Worm (Caenorhabditis elegans) whole organism, L3 larva: ENCODE results near the gene Y60A3A.24.
A peak's percentile ranks its signal among the peaks of the same experiment; 100 is the strongest.
"Not testable (repeated sequence)": the region's sequence is repeated elsewhere in the genome, so short reads cannot be mapped to it uniquely, and the experiment has no call there.

Experiments
- ZK546.5 ChIP-seq: sonication (generic microtip); optimal IDR thresholded peaks from 2 replicates; lab custom pipeline; 2017; ENCODE audit warnings: missing biosample characterization, missing genetic modification characterization
- aly-2 ChIP-seq: fragments of 150-350 bp; optimal IDR thresholded peaks from 2 replicates; lab custom pipeline; 2014; ENCODE audit warnings: missing biosample characterization, missing genetic modification characterization
- ama-1 ChIP-seq: fragments of 150-350 bp; optimal IDR thresholded peaks from 2 replicates; lab custom pipeline; 2018
- ceh-16 ChIP-seq: sonication (generic microtip); optimal IDR thresholded peaks from 2 replicates; lab custom pipeline; 2017; ENCODE audit warnings: missing biosample characterization, missing genetic modification characterization
- ceh-28 ChIP-seq: fragments of 150-350 bp; optimal IDR thresholded peaks from 2 replicates; lab custom pipeline; 2014; ENCODE audit warnings: missing biosample characterization, missing genetic modification reagents, missing genetic modification characterization
- elt-2 ChIP-seq: sonication (generic microtip); optimal IDR thresholded peaks from 2 replicates; lab custom pipeline; 2016; ENCODE audit warnings: missing genetic modification reagents, mild to moderate bottlenecking, missing genetic modification characterization, missing compliant biosample characterization
- eor-1 ChIP-seq, 2 experiments: fragments of 150-350 bp; optimal IDR thresholded peaks; 2 replicates each; lab custom pipeline; 2014 to 2018; ENCODE audit warnings: missing biosample characterization in 2 of 2, missing genetic modification characterization in 2 of 2
- fkh-2 ChIP-seq: fragments of 150-350 bp; optimal IDR thresholded peaks from 2 replicates; lab custom pipeline; 2014; ENCODE audit warnings: missing biosample characterization, missing genetic modification reagents, missing genetic modification characterization
- fos-1 ChIP-seq: fragments of 150-350 bp; optimal IDR thresholded peaks from 2 replicates; lab custom pipeline; 2014; ENCODE audit warnings: missing biosample characterization, missing genetic modification characterization
- hmg-11 ChIP-seq: sonication (generic microtip); optimal IDR thresholded peaks from 2 replicates; lab custom pipeline; 2016; ENCODE audit warnings: missing genetic modification characterization, missing compliant biosample characterization
- jun-1 ChIP-seq: fragments of 150-350 bp; optimal IDR thresholded peaks from 2 replicates; lab custom pipeline; 2014; ENCODE audit warnings: missing biosample characterization, missing genetic modification reagents, missing genetic modification characterization
- lin-15B ChIP-seq: fragments of 150-350 bp; optimal IDR thresholded peaks from 2 replicates; lab custom pipeline; 2014; ENCODE audit warnings: missing biosample characterization, missing genetic modification characterization
- lin-39 ChIP-seq: fragments of 150-350 bp; optimal IDR thresholded peaks from 2 replicates; lab custom pipeline; 2018; ENCODE audit warnings: missing biosample characterization, missing genetic modification reagents, missing genetic modification characterization
- lsy-12 ChIP-seq: sonication (generic microtip); optimal IDR thresholded peaks from 2 replicates; lab custom pipeline; 2016; ENCODE audit warnings: mild to moderate bottlenecking, missing genetic modification characterization, missing compliant biosample characterization
- mdl-1 ChIP-seq: fragments of 150-350 bp; optimal IDR thresholded peaks from 2 replicates; lab custom pipeline; 2014; ENCODE audit warnings: missing biosample characterization, missing genetic modification characterization
- mml-1 ChIP-seq: fragments of 150-350 bp; sonication (generic microtip); optimal IDR thresholded peaks from 3 replicates; lab custom pipeline; 2014; ENCODE audit warnings: missing biosample characterization, missing genetic modification characterization
- nfya-1 ChIP-seq: sonication (generic microtip); optimal IDR thresholded peaks from 2 replicates; lab custom pipeline; 2017; ENCODE audit warnings: missing genetic modification characterization, mild to moderate bottlenecking, missing compliant biosample characterization, antibody characterized with exemption, moderate library complexity; ENCODE audit not compliant: insufficient read depth
- nhr-12 ChIP-seq: fragments of 150-350 bp; optimal IDR thresholded peaks from 2 replicates; lab custom pipeline; 2014; ENCODE audit warnings: missing biosample characterization, missing genetic modification characterization
- nhr-23 ChIP-seq: fragments of 150-350 bp; optimal IDR thresholded peaks from 2 replicates; lab custom pipeline; 2014; ENCODE audit warnings: missing biosample characterization, missing genetic modification reagents, missing genetic modification characterization
- nhr-25 ChIP-seq: sonication (generic microtip); optimal IDR thresholded peaks from 2 replicates; lab custom pipeline; 2017; ENCODE audit warnings: missing biosample characterization, missing genetic modification characterization
- nhr-67 ChIP-seq: fragments of 150-350 bp; optimal IDR thresholded peaks from 2 replicates; lab custom pipeline; 2014; ENCODE audit warnings: missing biosample characterization, missing genetic modification characterization
- pha-4 ChIP-seq: fragments of 150-350 bp; optimal IDR thresholded peaks from 2 replicates; lab custom pipeline; 2014; ENCODE audit warnings: missing biosample characterization, missing genetic modification reagents, missing genetic modification characterization
- pqm-1 ChIP-seq: fragments of 150-350 bp; optimal IDR thresholded peaks from 2 replicates; lab custom pipeline; 2017; ENCODE audit warnings: missing biosample characterization, missing genetic modification characterization, inconsistent platforms
- skn-1 ChIP-seq: fragments of 150-350 bp; optimal IDR thresholded peaks from 2 replicates; lab custom pipeline; 2014; ENCODE audit warnings: missing biosample characterization, missing genetic modification characterization
- snpc-4 ChIP-seq: fragments of 150-350 bp; optimal IDR thresholded peaks from 2 replicates; lab custom pipeline; 2014; ENCODE audit warnings: missing biosample characterization, missing genetic modification characterization
- tbx-2 ChIP-seq: sonication (generic microtip); optimal IDR thresholded peaks from 2 replicates; lab custom pipeline; 2016; ENCODE audit warnings: mild to moderate bottlenecking, missing genetic modification characterization, missing compliant biosample characterization
- unc-39 ChIP-seq: sonication (generic microtip); optimal IDR thresholded peaks from 4 replicates; lab custom pipeline; 2017; ENCODE audit warnings: missing biosample characterization, missing genetic modification characterization
- unc-62 ChIP-seq: fragments of 150-350 bp; sonication (generic microtip); optimal IDR thresholded peaks from 4 replicates; lab custom pipeline; 2014; ENCODE audit warnings: missing biosample characterization, missing genetic modification reagents, missing genetic modification characterization
- ztf-11 ChIP-seq: fragments of 150-350 bp; optimal IDR thresholded peaks from 2 replicates; lab custom pipeline; 2014; ENCODE audit warnings: missing biosample characterization, missing genetic modification characterization
- ztf-4 ChIP-seq: fragments of 150-350 bp; optimal IDR thresholded peaks from 2 replicates; lab custom pipeline; 2014; ENCODE audit warnings: missing biosample characterization, missing genetic modification characterization

Y60A3A.24 gene

ce11 chrV:19955171-19955570 is 26.5 kb downstream of the Y60A3A.24 start, which contains the start of gene abhd-3.1:
Gene abhd-3.1 (plus strand): TSS chrV:19955488.
- TF ChIP-seq hmg-11 (tag; lab: Kevin White, UChicago) = peak; percentile 23
- no peak for TF ChIP-seq nfya-1 (tag; lab: Kevin White, UChicago)
- peak; percentile 4 for TF ChIP-seq pha-4 (tag; lab: Kevin White, UChicago)

- TF ChIP-seq ceh-28 (no peak), lin-39 (no peak), snpc-4 (tag; lab: Kevin White, UChicago) (no peak), elt-2 (tag; lab: Kevin White, UChicago) (no peak), nhr-67 (tag; lab: Kevin White, UChicago) (no peak), ztf-11 (tag; lab: Kevin White, UChicago) (no peak), nfya-1 (tag; lab: Kevin White, UChicago) (no peak), mdl-1 (tag; lab: Kevin White, UChicago) (no peak), mml-1 (no peak), fkh-2 (tag; lab: Kevin White, UChicago) (no peak), pqm-1 (no peak), eor-1 (tag; optimal IDR thresholded peaks at IDR 0.05; lab: Kevin White, UChicago) (no peak), aly-2 (tag; lab: Kevin White, UChicago) (no peak), ama-1 (lab: Kevin White, UChicago) (no peak), lsy-12 (tag; lab: Kevin White, UChicago) (no peak)
- TF ChIP-seq, all 47 proteins: peak for 0
Observed at ce11 chrV:19954491-19954890, 27.2 kb downstream of the Y60A3A.24 start.

- not testable (repeated sequence) for TF ChIP-seq unc-62; nhr-25 (tag; lab: Kevin White, UChicago); lin-39
Observed at ce11 chrV:19949721-19950120, 32.0 kb downstream of the Y60A3A.24 start, which contains the start of gene Y60A3A.8. Gene Y60A3A.8 (plus strand): TSS chrV:19949978.

- TF ChIP-seq hmg-11, nfya-1, pha-4 (tag; lab: Kevin White, UChicago): not testable (repeated sequence)
- TF ChIP-seq, all 47 proteins: peak for 0; not testable (repeated sequence) for 47
Observed at ce11 chrV:19948993-19949392, 32.7 kb downstream of the Y60A3A.24 start, which contains the start of gene tmed-4. Gene tmed-4 (minus strand): TSS chrV:19949093.

- no peak for TF ChIP-seq mml-1
- TF ChIP-seq mdl-1 (tag; lab: Kevin White, UChicago) = no peak
- TF ChIP-seq lin-39 = no peak
- no peak for TF ChIP-seq nhr-12 (tag; lab: Kevin White, UChicago)
- no peak for TF ChIP-seq lsy-12 (tag; lab: Kevin White, UChicago)
- TF ChIP-seq nhr-67 (tag; lab: Kevin White, UChicago) = no peak
- no peak for TF ChIP-seq tbx-2 (tag; lab: Kevin White, UChicago)
- no peak for TF ChIP-seq elt-2 (tag; lab: Kevin White, UChicago)
- no peak for TF ChIP-seq fos-1 (tag; lab: Kevin White, UChicago)
- TF ChIP-seq lin-15B = no peak
- TF ChIP-seq ztf-4 (tag; lab: Kevin White, UChicago) = no peak
- TF ChIP-seq fkh-2 (tag; lab: Kevin White, UChicago) = no peak
- no peak for TF ChIP-seq ZK546.5 (tag; lab: Kevin White, UChicago)
Observed at ce11 chrV:19946529-19946928, 35.2 kb downstream of the Y60A3A.24 start, which contains the start of gene dhs-24. Gene dhs-24 (minus strand): TSS chrV:19946629.

- TF ChIP-seq nhr-67 (tag; lab: Kevin White, UChicago) (no peak), skn-1 (tag; lab: Kevin White, UChicago) (no peak), jun-1 (no peak), tbx-2 (tag; lab: Kevin White, UChicago) (no peak), ama-1 (lab: Kevin White, UChicago) (no peak), nfya-1 (tag; lab: Kevin White, UChicago) (no peak), nhr-23 (tag; lab: Kevin White, UChicago) (no peak), unc-39 (tag; lab: Kevin White, UChicago) (no peak), fos-1 (tag; lab: Kevin White, UChicago) (no peak), ceh-16 (tag; lab: Kevin White, UChicago) (no peak)
- TF ChIP-seq, all 47 proteins: peak for 0
Observed at ce11 chrV:19936945-19937344, 44.7 kb downstream of the Y60A3A.24 start.
